Fruit fly (Drosophila melanogaster) whole organism, embryonic: ENCODE results near the gene CG2663.

Experiments used
- BEAF-32 ChIP-seq: fragments of 200-800 bp; sonication (Bioruptor generic); optimal IDR thresholded peaks from 3 replicates; lab custom pipeline; 2017; ENCODE audit warnings: missing biosample characterization, missing genetic modification characterization, mild to moderate bottlenecking, moderate library complexity, missing genetic modification reagents
- CG10321 ChIP-seq: fragments of 200-800 bp; sonication (Bioruptor generic); IDR thresholded peaks from 2 replicates; pipeline ENCODE4 v1.3.6; 2022; ENCODE audit warnings: missing biosample characterization, missing genetic modification characterization
- CG10431 ChIP-seq: fragments of 200-800 bp; sonication (Bioruptor generic); optimal IDR thresholded peaks from 3 replicates; lab custom pipeline; 2018; ENCODE audit warnings: missing biosample characterization, mild to moderate bottlenecking, missing genetic modification characterization
- CG10565 ChIP-seq: fragments of 200-800 bp; sonication (Bioruptor generic); optimal IDR thresholded peaks from 3 replicates; lab custom pipeline; 2016; ENCODE audit warnings: missing biosample characterization, mild to moderate bottlenecking, missing genetic modification characterization
- CG11398 ChIP-seq: fragments of 200-800 bp; sonication (Bioruptor generic); optimal IDR thresholded peaks from 2 replicates; lab custom pipeline; 2016; ENCODE audit warnings: missing biosample characterization, missing genetic modification characterization
- CG11560 ChIP-seq: fragments of 200-800 bp; sonication (Bioruptor generic); IDR thresholded peaks from 3 replicates; pipeline ENCODE4 v1.3.6; 2022; ENCODE audit warnings: missing biosample characterization, missing genetic modification characterization
- CG11696 ChIP-seq: fragments of 200-800 bp; sonication (Bioruptor generic); IDR thresholded peaks from 2 replicates; pipeline ENCODE4 v1.3.6; 2022; ENCODE audit warnings: missing biosample characterization, missing genetic modification characterization
- CG13296 ChIP-seq: fragments of 200-800 bp; sonication (Bioruptor generic); optimal IDR thresholded peaks from 3 replicates; lab custom pipeline; 2018; ENCODE audit warnings: missing biosample characterization, mild to moderate bottlenecking, missing genetic modification characterization
- CG15696 ChIP-seq: fragments of 200-800 bp; sonication (Bioruptor generic); optimal IDR thresholded peaks from 2 replicates; lab custom pipeline; 2019; ENCODE audit warnings: missing biosample characterization, mild to moderate bottlenecking, missing genetic modification characterization, moderate library complexity
- CG1602 ChIP-seq: fragments of 200-800 bp; sonication (Bioruptor generic); optimal IDR thresholded peaks from 3 replicates; lab custom pipeline; 2016; ENCODE audit warnings: missing biosample characterization, missing genetic modification characterization
- CG17186 ChIP-seq: fragments of 200-800 bp; sonication (Bioruptor generic); optimal IDR thresholded peaks from 3 replicates; lab custom pipeline; 2017; ENCODE audit warnings: missing biosample characterization, missing genetic modification reagents, missing genetic modification characterization
- CG2129 ChIP-seq: fragments of 200-800 bp; sonication (Bioruptor generic); IDR thresholded peaks from 2 replicates; pipeline ENCODE4 v1.3.6; 2022; ENCODE audit warnings: missing biosample characterization, missing genetic modification characterization; ENCODE audit not compliant: partially characterized antibody
- CG2199 ChIP-seq: fragments of 200-800 bp; sonication (Bioruptor generic); IDR thresholded peaks from 3 replicates; pipeline ENCODE4 v1.3.6; 2022; ENCODE audit warnings: missing biosample characterization, missing genetic modification characterization
- CG2712 ChIP-seq: fragments of 200-800 bp; optimal IDR thresholded peaks from 3 replicates; lab custom pipeline; 2019; ENCODE audit warnings: missing biosample characterization, mild to moderate bottlenecking, missing genetic modification characterization, moderate library complexity
- CG30020 ChIP-seq: fragments of 200-800 bp; optimal IDR thresholded peaks from 2 replicates; lab custom pipeline; 2019; ENCODE audit warnings: missing biosample characterization, mild to moderate bottlenecking, missing genetic modification characterization, moderate library complexity
- CG42726 ChIP-seq: fragments of 200-800 bp; sonication (Bioruptor generic); IDR thresholded peaks from 2 replicates; pipeline ENCODE4 v1.3.6; 2022; ENCODE audit warnings: missing biosample characterization, missing genetic modification characterization; ENCODE audit not compliant: partially characterized antibody
- CG4282 ChIP-seq: fragments of 200-800 bp; sonication (Bioruptor generic); optimal IDR thresholded peaks from 2 replicates; lab custom pipeline; 2016; ENCODE audit warnings: missing biosample characterization, missing genetic modification characterization
- CG4360 ChIP-seq: fragments of 200-800 bp; sonication (Bioruptor generic); IDR thresholded peaks from 2 replicates; pipeline ENCODE4 v1.3.6; 2022; ENCODE audit warnings: missing biosample characterization, missing genetic modification characterization
- CG43689 ChIP-seq: fragments of 200-800 bp; sonication (Bioruptor generic); IDR thresholded peaks from 2 replicates; pipeline ENCODE4 v1.3.6; 2022; ENCODE audit warnings: missing biosample characterization, missing genetic modification characterization
- CG4854 ChIP-seq: fragments of 200-800 bp; sonication (Bioruptor generic); optimal IDR thresholded peaks from 2 replicates; lab custom pipeline; 2016; ENCODE audit warnings: missing biosample characterization, missing genetic modification characterization, inconsistent platforms
- CG5953 ChIP-seq: fragments of 200-800 bp; sonication (Bioruptor generic); IDR thresholded peaks from 2 replicates; pipeline ENCODE4 v1.3.6; 2022; ENCODE audit warnings: missing biosample characterization, missing genetic modification characterization
- CG8924 ChIP-seq: fragments of 200-800 bp; optimal IDR thresholded peaks from 3 replicates; lab custom pipeline; 2019; ENCODE audit warnings: missing biosample characterization, mild to moderate bottlenecking, missing genetic modification characterization, moderate library complexity
- CkIIα-i1 ChIP-seq: fragments of 200-800 bp; sonication (Bioruptor generic); IDR thresholded peaks from 2 replicates; pipeline ENCODE4 v1.3.6; 2022; ENCODE audit warnings: missing biosample characterization, missing genetic modification characterization
- Deaf1 ChIP-seq: fragments of 200-800 bp; optimal IDR thresholded peaks from 3 replicates; lab custom pipeline; 2019; ENCODE audit warnings: missing biosample characterization, mild to moderate bottlenecking, missing genetic modification characterization, moderate library complexity
- Drgx ChIP-seq: fragments of 200-800 bp; sonication (Bioruptor generic); IDR thresholded peaks from 2 replicates; pipeline ENCODE4 v1.3.6; 2022; ENCODE audit warnings: missing biosample characterization, missing genetic modification characterization
- ERR ChIP-seq: fragments of 200-800 bp; sonication (Bioruptor generic); optimal IDR thresholded peaks from 2 replicates; lab custom pipeline; 2016; ENCODE audit warnings: missing biosample characterization, missing genetic modification characterization
- Fer3 ChIP-seq: fragments of 200-800 bp; sonication (Bioruptor generic); optimal IDR thresholded peaks from 2 replicates; lab custom pipeline; 2018; ENCODE audit warnings: missing biosample characterization, mild to moderate bottlenecking, missing genetic modification characterization, moderate library complexity
- HmgD ChIP-seq: fragments of 200-800 bp; sonication (Bioruptor generic); optimal IDR thresholded peaks from 3 replicates; lab custom pipeline; 2016; ENCODE audit warnings: missing biosample characterization, missing genetic modification characterization
- Hmx ChIP-seq: fragments of 200-800 bp; sonication (Bioruptor generic); optimal IDR thresholded peaks from 2 replicates; lab custom pipeline; 2016; ENCODE audit warnings: missing biosample characterization, missing genetic modification characterization
- Hr39 ChIP-seq: fragments of >200 bp; optimal IDR thresholded peaks from 2 replicates; lab custom pipeline; 2017
- Hr51 ChIP-seq, 2 experiments: fragments of 200-800 bp; sonication (Bioruptor generic); optimal IDR thresholded peaks; 2 replicates in 1 of 2; 3 replicates in 1 of 2; lab custom pipeline; 2016 to 2018; ENCODE audit warnings: missing biosample characterization in 2 of 2, missing genetic modification characterization in 2 of 2, mild to moderate bottlenecking in 1 of 2, moderate library complexity in 1 of 2
- Hsf ChIP-seq: fragments of 200-800 bp; sonication (Bioruptor generic); optimal IDR thresholded peaks from 3 replicates; lab custom pipeline; 2016; ENCODE audit warnings: missing biosample characterization, missing genetic modification characterization
- Mes4 ChIP-seq: fragments of 200-800 bp; sonication (Bioruptor generic); optimal IDR thresholded peaks from 2 replicates; lab custom pipeline; 2016; ENCODE audit warnings: missing biosample characterization, missing genetic modification characterization
- Side ChIP-seq: fragments of 200-800 bp; sonication (Bioruptor generic); optimal IDR thresholded peaks from 2 replicates; lab custom pipeline; 2016; ENCODE audit warnings: missing biosample characterization, missing genetic modification characterization
- Ssrp ChIP-seq: fragments of 200-800 bp; sonication (Bioruptor generic); optimal IDR thresholded peaks from 2 replicates; lab custom pipeline; 2018; ENCODE audit warnings: missing biosample characterization, mild to moderate bottlenecking, missing genetic modification characterization, moderate library complexity
- Stat92E ChIP-seq, 3 experiments: fragments of >200 bp in 2 of 3; fragments of 200-800 bp in 1 of 3; sonication (Bioruptor generic) in 1 of 3; optimal IDR thresholded peaks; 2 replicates each; lab custom pipeline; 2017 to 2019; ENCODE audit warnings: missing biosample characterization in 3 of 3, missing genetic modification characterization in 3 of 3, mild to moderate bottlenecking in 1 of 3, moderate library complexity in 1 of 3
- crol ChIP-seq: fragments of 200-800 bp; sonication (Bioruptor generic); IDR thresholded peaks from 2 replicates; pipeline ENCODE4 v1.3.6; 2022; ENCODE audit warnings: missing biosample characterization, missing genetic modification characterization
- dm ChIP-seq: fragments of 200-800 bp; sonication (Bioruptor generic); optimal IDR thresholded peaks from 3 replicates; lab custom pipeline; 2016; ENCODE audit warnings: missing biosample characterization, missing genetic modification characterization
- emc ChIP-seq: fragments of 200-800 bp; sonication (Bioruptor generic); optimal IDR thresholded peaks from 2 replicates; lab custom pipeline; 2016; ENCODE audit warnings: missing biosample characterization, missing genetic modification characterization
- eve ChIP-seq, 2 experiments: fragments of >200 bp; optimal IDR thresholded peaks; 2 replicates each; lab custom pipeline; 2017; ENCODE audit warnings: missing biosample characterization in 2 of 2, missing genetic modification characterization in 2 of 2
- fu2 ChIP-seq: fragments of 200-800 bp; sonication (Bioruptor generic); optimal IDR thresholded peaks from 2 replicates; lab custom pipeline; 2016; ENCODE audit warnings: missing biosample characterization, missing genetic modification characterization
- gt ChIP-seq: fragments of 200-800 bp; sonication (Bioruptor generic); IDR thresholded peaks from 2 replicates; pipeline ENCODE4 v1.3.6; 2022; ENCODE audit warnings: missing biosample characterization, missing genetic modification characterization
- lov ChIP-seq, 2 experiments: fragments of 200-800 bp in 1 of 2; fragments of >200 bp in 1 of 2; sonication (Bioruptor generic) in 1 of 2; IDR thresholded peaks in 1 of 2; optimal IDR thresholded peaks in 1 of 2; 2 replicates in 1 of 2; 3 replicates in 1 of 2; pipeline versions ENCODE4 v1.3.6 to Lab custom; 2017 to 2022; ENCODE audit warnings: missing biosample characterization in 1 of 2, missing genetic modification characterization in 1 of 2
- onecut ChIP-seq: fragments of 200-800 bp; sonication (Bioruptor generic); IDR thresholded peaks from 2 replicates; pipeline ENCODE4 v1.3.6; 2022; ENCODE audit warnings: missing biosample characterization, missing genetic modification characterization
- p53 ChIP-seq: fragments of 200-800 bp; sonication (Bioruptor generic); optimal IDR thresholded peaks from 2 replicates; lab custom pipeline; 2016; ENCODE audit warnings: missing biosample characterization, missing genetic modification characterization
- sd ChIP-seq: fragments of 200-800 bp; sonication (Bioruptor generic); optimal IDR thresholded peaks from 3 replicates; lab custom pipeline; 2018; ENCODE audit warnings: missing biosample characterization, mild to moderate bottlenecking, missing genetic modification characterization, moderate library complexity
- sim ChIP-seq: fragments of 200-800 bp; sonication (Bioruptor generic); IDR thresholded peaks from 2 replicates; pipeline ENCODE4 v1.3.6; 2022; ENCODE audit warnings: missing biosample characterization, missing genetic modification characterization
- ssp ChIP-seq: fragments of 200-800 bp; sonication (Bioruptor generic); IDR thresholded peaks from 2 replicates; pipeline ENCODE4 v1.3.6; 2022; ENCODE audit warnings: missing biosample characterization, missing genetic modification characterization
- tna ChIP-seq: fragments of 200-800 bp; sonication (Bioruptor generic); IDR thresholded peaks from 2 replicates; pipeline ENCODE4 v1.3.6; 2022; ENCODE audit warnings: missing biosample characterization, missing genetic modification characterization; ENCODE audit not compliant: partially characterized antibody
- ttk ChIP-seq: fragments of 200-800 bp; sonication (Bioruptor generic); IDR thresholded peaks from 2 replicates; pipeline ENCODE4 v2.1.2; 2022; ENCODE audit warnings: missing biosample characterization, missing genetic modification characterization

Gene CG2663

dm6 chr3R:5361681-5362319, 42.1 kb downstream of the CG2663 start (continued):
- no peak for TF ChIP-seq CG17186
- peak; percentile 71 for TF ChIP-seq CG13296 (GFP tag; lab: Kevin White, UChicago)
- peak; percentile 65 for TF ChIP-seq CG4854 (GFP tag; lab: Kevin White, UChicago)
- no peak for TF ChIP-seq eve (GFP tag; optimal IDR thresholded peaks at IDR 0.05; lab: Kevin White, UChicago)
- TF ChIP-seq CG4360 (GFP tag; lab: Robert Waterston, UW) = no peak
- peak; percentile 87 for TF ChIP-seq CG2712 (tag; lab: Kevin White, UChicago)
- TF ChIP-seq CG15696 = peak; percentile 35
- TF ChIP-seq CG43689 (GFP tag; lab: Robert Waterston, UW) = peak; percentile 76
- TF ChIP-seq CG8924 (tag; lab: Kevin White, UChicago) = peak; percentile 83
- TF ChIP-seq Hr51 (GFP tag; optimal IDR thresholded peaks at IDR 0.05; lab: Kevin White, UChicago) = peak; percentile 63 to 84
- TF ChIP-seq CG11560 (tag; lab: Robert Waterston, UW) = peak; percentile 68; the same call in 2 of the 3 replicates
- TF ChIP-seq emc (GFP tag; lab: Kevin White, UChicago) = peak; percentile 59
- peak; percentile 54 for TF ChIP-seq CG11398
- peak; percentile 25 for TF ChIP-seq HmgD (GFP tag; lab: Kevin White, UChicago)
- peak; percentile 94 for TF ChIP-seq Drgx
- TF ChIP-seq CG42726 = no peak
- TF ChIP-seq CkIIα-i1 = peak; percentile 66; the same call in 1 of the 2 replicates
- no peak for TF ChIP-seq Deaf1
- peak; percentile 35 for TF ChIP-seq p53 (GFP tag; lab: Kevin White, UChicago)
- peak; percentile 54 for TF ChIP-seq CG1602 (GFP tag; lab: Kevin White, UChicago)
- TF ChIP-seq ttk (GFP tag; lab: Robert Waterston, UW) = peak; percentile 76
- TF ChIP-seq CG4282 (GFP tag; lab: Kevin White, UChicago) = peak; percentile 44
- peak; percentile 40; the same call in 1 of the 2 replicates for TF ChIP-seq gt (GFP tag; lab: Robert Waterston, UW)
- TF ChIP-seq CG10431 (GFP tag; lab: Kevin White, UChicago) = no peak
- TF ChIP-seq CG5953 (GFP tag; lab: Robert Waterston, UW) = peak; percentile 71
- peak; percentile 72 for TF ChIP-seq Ssrp
- peak; percentile 83 for TF ChIP-seq Fer3
- TF ChIP-seq crol = no peak
- peak; percentile 71 for TF ChIP-seq onecut (GFP tag; lab: Robert Waterston, UW)
- TF ChIP-seq CG2199 = 0 out of 3 replicates have a peak, but pooled peaks have one; percentile 60
- peak; percentile 51; the same call in 1 of the 2 replicates for TF ChIP-seq sim (GFP tag; lab: Robert Waterston, UW)
- TF ChIP-seq Stat92E (GFP tag; optimal IDR thresholded peaks at IDR 0.05; lab: Kevin White, UChicago) = no peak
- TF ChIP-seq Hmx = no peak
- TF ChIP-seq Hsf (GFP tag; lab: Kevin White, UChicago) = peak; percentile 75
- TF ChIP-seq CG30020 (tag; lab: Kevin White, UChicago) = no peak
- TF ChIP-seq CG2129 (GFP tag; lab: Robert Waterston, UW) = no peak
- TF ChIP-seq Mes4 (GFP tag; lab: Kevin White, UChicago) = peak; percentile 38
- TF ChIP-seq Side (GFP tag; lab: Kevin White, UChicago) = peak; percentile 83
- TF ChIP-seq lov (optimal IDR thresholded peaks at IDR 0.05; lab: Kevin White, UChicago) = no peak
- TF ChIP-seq lov (GFP tag; IDR thresholded peaks at IDR 0.05; lab: Robert Waterston, UW) = no peak
- no peak for TF ChIP-seq Hr39 (lab: Kevin White, UChicago)
- no peak for TF ChIP-seq tna (GFP tag; lab: Robert Waterston, UW)
- peak; percentile 61 for TF ChIP-seq sd (tag; lab: Kevin White, UChicago)
- peak; percentile 70 for TF ChIP-seq fu2 (GFP tag; lab: Kevin White, UChicago)
- TF ChIP-seq ERR (GFP tag; lab: Kevin White, UChicago) = peak; percentile 77
- peak; percentile 45; the same call in 1 of the 2 replicates for TF ChIP-seq CG10321 (GFP tag; lab: Robert Waterston, UW)
- TF ChIP-seq CG11696 (GFP tag; lab: Robert Waterston, UW) = no peak; the same call in 1 of the 2 replicates
- no peak for TF ChIP-seq CG10565 (GFP tag; lab: Kevin White, UChicago)
- peak; percentile 48 for TF ChIP-seq dm (GFP tag; lab: Kevin White, UChicago)
- peak; percentile 65 for TF ChIP-seq ssp
- TF ChIP-seq BEAF-32 = no peak
